Worm (Caenorhabditis elegans): ENCODE measurements around the gene pck-1.

DNA sequence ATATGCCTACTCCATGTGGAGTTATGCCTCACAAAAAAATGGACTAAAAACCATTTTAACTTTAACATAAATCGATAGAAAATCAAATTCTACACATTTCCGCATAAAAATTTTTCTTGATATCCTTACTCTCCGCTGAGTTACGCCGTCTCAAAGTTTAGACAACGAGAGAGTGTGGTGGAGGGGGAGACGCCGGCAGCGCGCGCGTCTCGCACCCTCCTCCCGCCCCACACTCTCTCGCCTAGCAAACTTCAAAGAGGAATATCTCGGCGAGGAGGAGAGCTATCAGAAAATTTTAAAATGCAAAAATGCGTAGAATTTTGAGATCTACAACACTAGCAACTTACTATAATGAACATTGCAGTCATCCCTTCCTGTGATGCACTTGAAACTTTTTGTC, 51.9 kb downstream of the pck-1 start:
- TF ChIP-seq nhr-237 (tag; optimal IDR thresholded peaks at IDR 0.05), result no peak
- no peak for TF ChIP-seq nhr-12 (tag; optimal IDR thresholded peaks at IDR 0.05)
- no peak for TF ChIP-seq ztf-11 (tag; optimal IDR thresholded peaks at IDR 0.05)
- TF ChIP-seq ztf-4 (tag; optimal IDR thresholded peaks at IDR 0.05), result no peak
- TF ChIP-seq nhr-11 (tag; optimal IDR thresholded peaks at IDR 0.05), result no peak
- TF ChIP-seq nhr-25 (tag; optimal IDR thresholded peaks at IDR 0.05), result no peak
- no peak for TF ChIP-seq ztf-1 (GFP tag; conservative IDR thresholded peaks at IDR 0.05)
- TF ChIP-seq nhr-10 (tag; optimal IDR thresholded peaks at IDR 0.05), result no peak
- no peak for TF ChIP-seq zag-1 (tag; optimal IDR thresholded peaks at IDR 0.05)
- TF ChIP-seq lin-39 (tag; optimal IDR thresholded peaks at IDR 0.05), result no peak
- no peak for TF ChIP-seq lin-13 (GFP tag; optimal IDR thresholded peaks at IDR 0.05)
- no peak for TF ChIP-seq unc-39 (tag; optimal IDR thresholded peaks at IDR 0.05)
- no peak for TF ChIP-seq snpc-4 (tag; optimal IDR thresholded peaks at IDR 0.05)

All from whole organism, L2 larva.